Comparison of ENCODE assay signal across 1 fruit fly cellular context in the genomic region with DNA sequence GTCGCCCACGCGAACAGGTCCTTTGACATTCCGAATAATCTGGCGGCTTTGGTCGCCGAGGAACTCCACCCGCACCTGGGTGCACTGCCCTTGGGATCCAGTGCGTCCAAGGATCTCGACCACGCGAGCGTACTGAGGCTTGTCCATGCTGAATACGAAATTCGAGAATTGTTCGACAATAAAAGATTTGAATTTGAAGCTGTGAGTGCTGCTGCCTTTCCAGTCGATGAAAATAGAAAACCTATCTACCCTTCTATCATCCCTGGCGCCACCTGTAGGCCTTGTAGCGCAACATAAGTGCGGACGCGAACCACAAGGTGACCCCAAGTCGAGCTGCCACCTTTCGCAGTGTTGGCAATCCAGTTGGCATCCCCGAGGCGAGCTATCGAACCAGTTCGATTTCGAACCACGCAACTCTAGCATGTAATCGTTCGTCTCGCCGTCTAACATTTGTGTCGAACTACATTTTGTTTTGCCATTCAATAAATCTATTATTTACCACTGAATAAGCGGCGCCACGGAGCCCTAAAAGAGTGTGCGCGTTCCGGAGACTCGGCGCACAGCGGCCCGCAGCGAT.
A peak's percentile ranks its signal among the peaks of the same experiment; 100 is the strongest.
TF ChIP-seq lines count a peak whose summit lies in the region.

TSS of gene RpS28a (minus strand) at position 197 of the 577 bp plus-strand sequence.
TSS of gene Axn (plus strand) at position 391 of the 577 bp plus-strand sequence.

TF ChIP-seq in whole organism, embryonic, 481 proteins besides CTCF, POLR2A, EP300 and RAD21 (continued from another document and continues in another):
- TF ChIP-seq CG2712 (tag; optimal IDR thresholded peaks at IDR 0.05; lab: Kevin White, UChicago) (peak; percentile 44), Dref (GFP tag; IDR thresholded peaks at IDR 0.05; lab: Robert Waterston, UW) (peak; percentile 98), CG7372 (GFP tag; IDR thresholded peaks at IDR 0.05; lab: Robert Waterston, UW) (no peak), BtbVII (GFP tag; optimal IDR thresholded peaks at IDR 0.05; lab: Kevin White, UChicago) (no peak), eyg (GFP tag; optimal IDR thresholded peaks at IDR 0.05; lab: Kevin White, UChicago) (no peak), CG31388 (GFP tag; optimal IDR thresholded peaks at IDR 0.05; lab: Kevin White, UChicago) (no peak), bcd (GFP tag; optimal IDR thresholded peaks at IDR 0.05; lab: Kevin White, UChicago) (no peak), CG31441 (GFP tag; IDR thresholded peaks at IDR 0.05; lab: Robert Waterston, UW) (no peak), CG17912 (GFP tag; optimal IDR thresholded peaks at IDR 0.05; lab: Kevin White, UChicago) (peak; percentile 32), Hr3 (GFP tag; optimal IDR thresholded peaks at IDR 0.05; lab: Kevin White, UChicago) (no peak), Camta (GFP tag; optimal IDR thresholded peaks at IDR 0.05; lab: Kevin White, UChicago) (no peak), CG31365 (tag; optimal IDR thresholded peaks at IDR 0.05; lab: Kevin White, UChicago) (no peak), CG1647 (GFP tag; optimal IDR thresholded peaks at IDR 0.05; lab: Kevin White, UChicago) (no peak), pnt (GFP tag; optimal IDR thresholded peaks at IDR 0.05; lab: Kevin White, UChicago) (peak; percentile 18), Atf3 (GFP tag; optimal IDR thresholded peaks at IDR 0.05; lab: Kevin White, UChicago) (peak; percentile 18), CG2199 (GFP tag; IDR thresholded peaks at IDR 0.05; lab: Robert Waterston, UW) (no peak), gem (tag; optimal IDR thresholded peaks at IDR 0.05; lab: Kevin White, UChicago) (no peak), esg (GFP tag; conservative IDR thresholded peaks at IDR 0.05; lab: Robert Waterston, UW) (no peak), fd64A (GFP tag; optimal IDR thresholded peaks at IDR 0.05; lab: Kevin White, UChicago) (no peak), gcm2 (GFP tag; optimal IDR thresholded peaks at IDR 0.05; lab: Kevin White, UChicago) (no peak), Deaf1 (tag; optimal IDR thresholded peaks at IDR 0.05; lab: Kevin White, UChicago) (no peak), z (GFP tag; IDR thresholded peaks at IDR 0.05; lab: Robert Waterston, UW) (no peak), CG6813 (GFP tag; optimal IDR thresholded peaks at IDR 0.05; lab: Kevin White, UChicago) (no peak), CG3163 (GFP tag; optimal IDR thresholded peaks at IDR 0.05; lab: Kevin White, UChicago) (no peak), fu2 (GFP tag; optimal IDR thresholded peaks at IDR 0.05; lab: Kevin White, UChicago) (no peak), CG16779 (GFP tag; IDR thresholded peaks at IDR 0.05; lab: Robert Waterston, UW) (no peak), onecut (GFP tag; IDR thresholded peaks at IDR 0.05; lab: Robert Waterston, UW) (peak; percentile 33; the same call in 1 of the 2 replicates), cas (GFP tag; IDR thresholded peaks at IDR 0.05; lab: Robert Waterston, UW) (no peak), kni (GFP tag; optimal IDR thresholded peaks at IDR 0.05; lab: Kevin White, UChicago) (no peak), Oaz (GFP tag; IDR thresholded peaks at IDR 0.05; lab: Robert Waterston, UW) (no peak), Aef1 (GFP tag; IDR thresholded peaks at IDR 0.05; lab: Robert Waterston, UW) (peak; percentile 16; the same call in 1 of the 3 replicates), tna (GFP tag; IDR thresholded peaks at IDR 0.05; lab: Robert Waterston, UW; ENCODE audit: partially characterized antibody) (no peak; the same call in 1 of the 2 replicates), CG42726 (GFP tag; IDR thresholded peaks at IDR 0.05; lab: Robert Waterston, UW; ENCODE audit: partially characterized antibody) (peak; percentile 59), CG11723 (GFP tag; optimal IDR thresholded peaks at IDR 0.05; lab: Kevin White, UChicago) (no peak), Dek (tag; optimal IDR thresholded peaks at IDR 0.05; lab: Kevin White, UChicago) (peak; percentile 1), CG11398 (GFP tag; optimal IDR thresholded peaks at IDR 0.05; lab: Kevin White, UChicago) (no peak), Doc3 (GFP tag; IDR thresholded peaks at IDR 0.05; lab: Robert Waterston, UW; ENCODE audit: partially characterized antibody) (no peak), Spps (tag; optimal IDR thresholded peaks at IDR 0.05; lab: Kevin White, UChicago) (no peak), chinmo (GFP tag; IDR thresholded peaks at IDR 0.05; lab: Robert Waterston, UW; ENCODE audit: partially characterized antibody) (no peak), ems (GFP tag; optimal IDR thresholded peaks at IDR 0.05; lab: Kevin White, UChicago) (no peak), CG2120 (GFP tag; optimal IDR thresholded peaks at IDR 0.05; lab: Kevin White, UChicago) (no peak), zen2 (GFP tag; IDR thresholded peaks at IDR 0.05; lab: Robert Waterston, UW; ENCODE audit: partially characterized antibody) (no peak; the same call in 2 of the 3 replicates), CG32532 (GFP tag; IDR thresholded peaks at IDR 0.05; lab: Robert Waterston, UW) (peak; percentile 59), NC2β (GFP tag; optimal IDR thresholded peaks at IDR 0.05; lab: Kevin White, UChicago) (no peak), lbe (GFP tag; optimal IDR thresholded peaks at IDR 0.05; lab: Kevin White, UChicago) (no peak), Chrac-16 (GFP tag; optimal IDR thresholded peaks at IDR 0.05; lab: Kevin White, UChicago) (no peak), CG12391 (tag; optimal IDR thresholded peaks at IDR 0.05; lab: Kevin White, UChicago) (no peak), CG1529 (GFP tag; optimal IDR thresholded peaks at IDR 0.05; lab: Kevin White, UChicago) (no peak), jing (GFP tag; optimal IDR thresholded peaks at IDR 0.05; lab: Kevin White, UChicago) (no peak), ham (GFP tag; IDR thresholded peaks at IDR 0.05; lab: Robert Waterston, UW) (no peak), MTF-1 (GFP tag; optimal IDR thresholded peaks at IDR 0.05; lab: Kevin White, UChicago; ENCODE audit: borderline replicate concordance) (no peak), CG13624 (GFP tag; optimal IDR thresholded peaks at IDR 0.05; lab: Kevin White, UChicago) (peak; percentile 28), CG14014 (GFP tag; IDR thresholded peaks at IDR 0.05; lab: Robert Waterston, UW) (no peak), Nf-YC (tag; optimal IDR thresholded peaks at IDR 0.05; lab: Kevin White, UChicago) (no peak), lov (optimal IDR thresholded peaks at IDR 0.05; lab: Kevin White, UChicago) (no peak), lov (GFP tag; IDR thresholded peaks at IDR 0.05; lab: Robert Waterston, UW) (no peak), Hr51 (GFP tag; optimal IDR thresholded peaks at IDR 0.05; lab: Kevin White, UChicago) (no peak), sc (optimal IDR thresholded peaks at IDR 0.05; lab: Kevin White, UChicago) (no peak), sc (GFP tag; optimal IDR thresholded peaks at IDR 0.05; lab: Kevin White, UChicago) (no peak), gsb (GFP tag; IDR thresholded peaks at IDR 0.05; lab: Robert Waterston, UW) (no peak), pros (GFP tag; optimal IDR thresholded peaks at IDR 0.05; lab: Kevin White, UChicago) (no peak), crc (GFP tag; optimal IDR thresholded peaks at IDR 0.05; lab: Kevin White, UChicago) (no peak), Oli (tag; optimal IDR thresholded peaks at IDR 0.05; lab: Kevin White, UChicago) (no peak), Ravus (GFP tag; IDR thresholded peaks at IDR 0.05; lab: Robert Waterston, UW) (no peak), az2 (GFP tag; optimal IDR thresholded peaks at IDR 0.05; lab: Kevin White, UChicago) (no peak), CG6654 (GFP tag; optimal IDR thresholded peaks at IDR 0.05; lab: Kevin White, UChicago) (no peak), CG7987 (GFP tag; optimal IDR thresholded peaks at IDR 0.05; lab: Kevin White, UChicago) (peak; percentile 39), CG1602 (GFP tag; optimal IDR thresholded peaks at IDR 0.05; lab: Kevin White, UChicago) (no peak), CG11456 (GFP tag; IDR thresholded peaks at IDR 0.05; lab: Robert Waterston, UW) (peak; percentile 73; the same call in 2 of the 3 replicates), trh (GFP tag; optimal IDR thresholded peaks at IDR 0.05; lab: Kevin White, UChicago) (no peak), dan (GFP tag; IDR thresholded peaks at IDR 0.05; lab: Robert Waterston, UW) (no peak), CG4617 (GFP tag; optimal IDR thresholded peaks at IDR 0.05; lab: Kevin White, UChicago; ENCODE audit: borderline replicate concordance) (peak; percentile 67), h (optimal IDR thresholded peaks at IDR 0.05; lab: Kevin White, UChicago) (no peak), Dbx (GFP tag; IDR thresholded peaks at IDR 0.05; lab: Robert Waterston, UW) (no peak), hb (GFP tag; IDR thresholded peaks at IDR 0.05; lab: Robert Waterston, UW; ENCODE audit: partially characterized antibody) (no peak; the same call in 1 of the 3 replicates), btn (GFP tag; optimal IDR thresholded peaks at IDR 0.05; lab: Kevin White, UChicago) (no peak), Sin3A (optimal IDR thresholded peaks at IDR 0.05; lab: Kevin White, UChicago) (peak; percentile 80), CG6272 (GFP tag; IDR thresholded peaks at IDR 0.05; lab: Robert Waterston, UW) (no peak), CG12236 (GFP tag; optimal IDR thresholded peaks at IDR 0.05; lab: Kevin White, UChicago) (no peak), pho (GFP tag; optimal IDR thresholded peaks at IDR 0.05; lab: Kevin White, UChicago) (no peak), cwo (GFP tag; optimal IDR thresholded peaks at IDR 0.05; lab: Kevin White, UChicago) (no peak), Fer1 (GFP tag; optimal IDR thresholded peaks at IDR 0.05; lab: Kevin White, UChicago) (no peak), Rfx (GFP tag; IDR thresholded peaks at IDR 0.05; lab: Robert Waterston, UW) (peak; percentile 48), CG9437 (GFP tag; optimal IDR thresholded peaks at IDR 0.05; lab: Kevin White, UChicago) (no peak), CG14667 (GFP tag; IDR thresholded peaks at IDR 0.05; lab: Robert Waterston, UW) (no peak), CG1603 (tag; optimal IDR thresholded peaks at IDR 0.05; lab: Kevin White, UChicago) (no peak), CG16813 (GFP tag; IDR thresholded peaks at IDR 0.05; lab: Robert Waterston, UW; ENCODE audit: partially characterized antibody) (no peak; the same call in 2 of the 3 replicates), MBD-R2 (GFP tag; IDR thresholded peaks at IDR 0.05; lab: Robert Waterston, UW) (peak; percentile 85), CG8388 (GFP tag; optimal IDR thresholded peaks at IDR 0.05; lab: Kevin White, UChicago) (no peak), scrt (GFP tag; optimal IDR thresholded peaks at IDR 0.05; lab: Kevin White, UChicago) (no peak), row (GFP tag; IDR thresholded peaks at IDR 0.05; lab: Robert Waterston, UW) (peak; percentile 26; the same call in 2 of the 3 replicates), sr (GFP tag; IDR thresholded peaks at IDR 0.05; lab: Robert Waterston, UW) (no peak), insv (GFP tag; optimal IDR thresholded peaks at IDR 0.05; lab: Kevin White, UChicago) (peak in 1 of 2 experiments; percentile 33), knrl (GFP tag; IDR thresholded peaks at IDR 0.05; lab: Robert Waterston, UW; ENCODE audit: partially characterized antibody) (peak; percentile 54; the same call in 2 of the 3 replicates), seq (GFP tag; IDR thresholded peaks at IDR 0.05; lab: Robert Waterston, UW) (no peak), CG5180 (GFP tag; optimal IDR thresholded peaks at IDR 0.05; lab: Kevin White, UChicago) (peak; percentile 100), gsb-n (tag; optimal IDR thresholded peaks at IDR 0.05; lab: Kevin White, UChicago) (no peak), fd3F (GFP tag; optimal IDR thresholded peaks at IDR 0.05; lab: Kevin White, UChicago) (no peak), inv (GFP tag; IDR thresholded peaks at IDR 0.05; lab: Robert Waterston, UW; ENCODE audit: partially characterized antibody) (no peak), Opbp (GFP tag; IDR thresholded peaks at IDR 0.05; lab: Robert Waterston, UW; ENCODE audit: partially characterized antibody) (peak; percentile 56; the same call in 2 of the 3 replicates), CG9609 (GFP tag; optimal IDR thresholded peaks at IDR 0.05; lab: Kevin White, UChicago) (peak; percentile 49), CG18011 (GFP tag; optimal IDR thresholded peaks at IDR 0.05; lab: Kevin White, UChicago) (no peak), dm (GFP tag; optimal IDR thresholded peaks at IDR 0.05; lab: Kevin White, UChicago) (peak; percentile 32), tll (GFP tag; optimal IDR thresholded peaks at IDR 0.05; lab: Kevin White, UChicago) (peak in 1 of 2 experiments; percentile 11), grau (tag; optimal IDR thresholded peaks at IDR 0.05; lab: Kevin White, UChicago) (no peak), lmd (GFP tag; IDR thresholded peaks at IDR 0.05; lab: Robert Waterston, UW) (peak; percentile 57; the same call in 1 of the 2 replicates), D19A (tag; optimal IDR thresholded peaks at IDR 0.05; lab: Kevin White, UChicago) (no peak), jumu (GFP tag; optimal IDR thresholded peaks at IDR 0.05; lab: Kevin White, UChicago) (peak; percentile 15), Hmr (GFP tag; optimal IDR thresholded peaks at IDR 0.05; lab: Kevin White, UChicago) (peak; percentile 45), CG9727 (GFP tag; optimal IDR thresholded peaks at IDR 0.05; lab: Kevin White, UChicago) (no peak), twi (tag; optimal IDR thresholded peaks at IDR 0.05; lab: Kevin White, UChicago) (no peak), HmgD (GFP tag; optimal IDR thresholded peaks at IDR 0.05; lab: Kevin White, UChicago) (peak; percentile 83), Side (GFP tag; optimal IDR thresholded peaks at IDR 0.05; lab: Kevin White, UChicago) (no peak), CG7839 (tag; optimal IDR thresholded peaks at IDR 0.05; lab: Kevin White, UChicago) (no peak), CG31224 (GFP tag; IDR thresholded peaks at IDR 0.05; lab: Robert Waterston, UW) (no peak), disco-r (GFP tag; optimal IDR thresholded peaks at IDR 0.05; lab: Kevin White, UChicago) (no peak), CG8944 (GFP tag; optimal IDR thresholded peaks at IDR 0.05; lab: Kevin White, UChicago) (peak; percentile 50), CG10462 (GFP tag; optimal IDR thresholded peaks at IDR 0.05; lab: Kevin White, UChicago) (no peak), odd (GFP tag; optimal IDR thresholded peaks at IDR 0.05; lab: Kevin White, UChicago) (no peak), amos (GFP tag; IDR thresholded peaks at IDR 0.05; lab: Robert Waterston, UW; ENCODE audit: partially characterized antibody) (peak; percentile 65; the same call in 1 of the 2 replicates), C15 (GFP tag; IDR thresholded peaks at IDR 0.05; lab: Robert Waterston, UW) (no peak), CG10366 (GFP tag; IDR thresholded peaks at IDR 0.05; lab: Robert Waterston, UW) (no peak), zfh2 (GFP tag; optimal IDR thresholded peaks at IDR 0.05; lab: Kevin White, UChicago) (no peak), Nf-YB (GFP tag; optimal IDR thresholded peaks at IDR 0.05; lab: Kevin White, UChicago) (no peak), Scr (GFP tag; IDR thresholded peaks at IDR 0.05; lab: Robert Waterston, UW; ENCODE audit: partially characterized antibody) (peak; percentile 58; the same call in 1 of the 2 replicates)
